Worm (Caenorhabditis elegans) whole organism, L2 larva: ENCODE measurements around the gene swt-2.
A peak's percentile ranks its signal among the peaks of the same experiment; 100 is the strongest.

Source experiments
- Y55F3AM.14 ChIP-seq: fragments of 200-800 bp; sonication (Bioruptor generic); optimal IDR thresholded peaks from 2 replicates; lab custom pipeline; 2018; ENCODE audit warnings: mild to moderate bottlenecking, missing genetic modification characterization, missing compliant biosample characterization
- ZK546.5 ChIP-seq: sonication (generic microtip); optimal IDR thresholded peaks from 2 replicates; lab custom pipeline; 2017; ENCODE audit warnings: missing biosample characterization, missing genetic modification characterization
- alr-1 ChIP-seq: fragments of 150-350 bp; optimal IDR thresholded peaks from 2 replicates; lab custom pipeline; 2014; ENCODE audit warnings: missing biosample characterization, missing genetic modification characterization
- aly-2 ChIP-seq: fragments of 150-350 bp; optimal IDR thresholded peaks from 2 replicates; lab custom pipeline; 2014; ENCODE audit warnings: missing biosample characterization, missing genetic modification characterization
- blmp-1 ChIP-seq: sonication (generic microtip); optimal IDR thresholded peaks from 2 replicates; lab custom pipeline; 2017; ENCODE audit warnings: missing genetic modification characterization, mild to moderate bottlenecking, missing compliant biosample characterization, antibody characterized with exemption, moderate library complexity; ENCODE audit not compliant: insufficient read depth
- ceh-82 ChIP-seq: fragments of 150-350 bp; optimal IDR thresholded peaks from 2 replicates; lab custom pipeline; 2014; ENCODE audit warnings: missing biosample characterization, missing genetic modification characterization
- egl-27 ChIP-seq: sonication (generic microtip); optimal IDR thresholded peaks from 3 replicates; lab custom pipeline; 2017; ENCODE audit warnings: missing biosample characterization, missing genetic modification reagents, missing genetic modification characterization
- elt-1 ChIP-seq: fragments of 150-350 bp; optimal IDR thresholded peaks from 2 replicates; lab custom pipeline; 2014; ENCODE audit warnings: missing biosample characterization, missing genetic modification characterization
- elt-3 ChIP-seq: sonication (generic microtip); optimal IDR thresholded peaks from 2 replicates; lab custom pipeline; 2017; ENCODE audit warnings: missing biosample characterization, missing genetic modification characterization
- fos-1 ChIP-seq: fragments of 150-350 bp; optimal IDR thresholded peaks from 2 replicates; lab custom pipeline; 2014; ENCODE audit warnings: missing biosample characterization, missing genetic modification characterization
- lin-11 ChIP-seq: fragments of 150-350 bp; sonication (generic microtip); optimal IDR thresholded peaks from 2 replicates; lab custom pipeline; 2014; ENCODE audit warnings: missing biosample characterization, missing genetic modification characterization, inconsistent platforms, mixed read lengths
- lin-13 ChIP-seq: fragments of 150-350 bp; optimal IDR thresholded peaks from 2 replicates; lab custom pipeline; 2014; ENCODE audit warnings: missing biosample characterization, missing genetic modification reagents, missing genetic modification characterization
- lin-39 ChIP-seq: fragments of 150-350 bp; optimal IDR thresholded peaks from 2 replicates; lab custom pipeline; 2014; ENCODE audit warnings: missing biosample characterization, missing genetic modification reagents, missing genetic modification characterization
- lsy-2 ChIP-seq, 2 experiments: fragments of 150-350 bp in 1 of 2; sonication (generic microtip) in 1 of 2; optimal IDR thresholded peaks; 2 replicates each; lab custom pipeline; 2014 to 2017; ENCODE audit warnings: missing biosample characterization in 2 of 2, missing genetic modification characterization in 2 of 2
- mab-5 ChIP-seq: fragments of 150-350 bp; optimal IDR thresholded peaks from 2 replicates; lab custom pipeline; 2014; ENCODE audit warnings: missing biosample characterization, missing genetic modification characterization
- mdl-1 ChIP-seq, 2 experiments: fragments of 150-350 bp in 1 of 2; sonication (generic microtip) in 1 of 2; optimal IDR thresholded peaks; 2 replicates each; lab custom pipeline; 2017; ENCODE audit warnings: missing biosample characterization in 2 of 2, missing genetic modification characterization in 2 of 2
- nhr-10 ChIP-seq: sonication (generic microtip); optimal IDR thresholded peaks from 2 replicates; lab custom pipeline; 2017; ENCODE audit warnings: missing biosample characterization, missing genetic modification characterization
- nhr-11 ChIP-seq: fragments of 150-350 bp; optimal IDR thresholded peaks from 2 replicates; lab custom pipeline; 2014; ENCODE audit warnings: missing biosample characterization, missing genetic modification characterization
- nhr-12 ChIP-seq: fragments of 150-350 bp; optimal IDR thresholded peaks from 2 replicates; lab custom pipeline; 2014; ENCODE audit warnings: missing biosample characterization, missing genetic modification characterization
- nhr-21 ChIP-seq: fragments of 150-350 bp; optimal IDR thresholded peaks from 2 replicates; lab custom pipeline; 2014; ENCODE audit warnings: missing biosample characterization, missing genetic modification characterization
- nhr-23 ChIP-seq: fragments of 150-350 bp; optimal IDR thresholded peaks from 2 replicates; lab custom pipeline; 2014; ENCODE audit warnings: missing biosample characterization, missing genetic modification reagents, missing genetic modification characterization
- nhr-237 ChIP-seq: fragments of 150-350 bp; optimal IDR thresholded peaks from 2 replicates; lab custom pipeline; 2014; ENCODE audit warnings: missing biosample characterization, missing genetic modification characterization
- nhr-25 ChIP-seq: fragments of 150-350 bp; sonication (generic microtip); optimal IDR thresholded peaks from 3 replicates; lab custom pipeline; 2014; ENCODE audit warnings: missing biosample characterization, missing genetic modification characterization
- nhr-77 ChIP-seq: fragments of 150-350 bp; optimal IDR thresholded peaks from 2 replicates; lab custom pipeline; 2014; ENCODE audit warnings: missing biosample characterization, missing genetic modification characterization
- peb-1 ChIP-seq: fragments of 150-350 bp; optimal IDR thresholded peaks from 2 replicates; lab custom pipeline; 2014; ENCODE audit warnings: missing biosample characterization, missing genetic modification characterization
- sem-4 ChIP-seq: fragments of 150-350 bp; optimal IDR thresholded peaks from 2 replicates; lab custom pipeline; 2014; ENCODE audit warnings: missing biosample characterization, missing genetic modification reagents, missing genetic modification characterization
- sma-9 ChIP-seq, 2 experiments: fragments of 150-350 bp in 1 of 2; sonication (generic microtip) in 1 of 2; optimal IDR thresholded peaks; 2 replicates each; lab custom pipeline; 2014 to 2016; ENCODE audit warnings: missing genetic modification characterization in 2 of 2, mild to moderate bottlenecking in 1 of 2, missing biosample characterization in 1 of 2, missing compliant biosample characterization in 1 of 2, missing genetic modification reagents in 1 of 2, moderate library complexity in 1 of 2
- snpc-4 ChIP-seq: fragments of 150-350 bp; optimal IDR thresholded peaks from 2 replicates; lab custom pipeline; 2014; ENCODE audit warnings: missing biosample characterization, missing genetic modification characterization
- unc-55 ChIP-seq: fragments of 150-350 bp; sonication (generic microtip); optimal IDR thresholded peaks from 3 replicates; lab custom pipeline; 2014; ENCODE audit warnings: missing biosample characterization, missing genetic modification reagents, missing genetic modification characterization
- zag-1 ChIP-seq: fragments of 150-350 bp; optimal IDR thresholded peaks from 2 replicates; lab custom pipeline; 2014; ENCODE audit warnings: missing biosample characterization, missing genetic modification characterization
- ztf-1 ChIP-seq: fragments of 200-800 bp; sonication (Bioruptor generic); conservative IDR thresholded peaks from 2 replicates; pipeline ENCODE4 v1.3.6; 2022; ENCODE audit warnings: missing genetic modification characterization, missing compliant biosample characterization
- ztf-4 ChIP-seq: fragments of 150-350 bp; optimal IDR thresholded peaks from 2 replicates; lab custom pipeline; 2014; ENCODE audit warnings: missing biosample characterization, missing genetic modification characterization

The swt-2 gene

ce11 chrV:7492924-7493323 is 37.0 kb upstream of the swt-2 start, which contains the start of gene srbc-10:
Gene srbc-10, minus strand, starts transcription at chrV:7493024.
- TF ChIP-seq nhr-23 (tag; lab: Kevin White, UChicago), result no peak
- TF ChIP-seq mdl-1 (tag; optimal IDR thresholded peaks at IDR 0.05; lab: Kevin White, UChicago), result no peak
- TF ChIP-seq elt-3 (tag; lab: Kevin White, UChicago), result no peak
- no peak for TF ChIP-seq aly-2 (tag; lab: Kevin White, UChicago)

ce11 chrV:7495189-7495588 is 34.8 kb upstream of the swt-2 start, which contains the start of gene srbc-11:
Gene srbc-11, minus strand, starts transcription at chrV:7495289.
- TF ChIP-seq lsy-2 (tag; optimal IDR thresholded peaks at IDR 0.05; lab: Kevin White, UChicago) (no peak), blmp-1 (no peak), nhr-237 (tag; lab: Kevin White, UChicago) (no peak), nhr-10 (tag; lab: Kevin White, UChicago) (no peak)

ce11 chrV:7497440-7497839 is 32.5 kb upstream of the swt-2 start, which contains the start of gene srh-79:
Gene srh-79, plus strand, starts transcription at chrV:7497740.
- TF ChIP-seq ztf-4 (tag; lab: Kevin White, UChicago), result no peak

- TF ChIP-seq Y55F3AM.14 (GFP tag; lab: Kevin White, UChicago), result no peak
Measured at ce11 chrV:7501194-7501593, 28.7 kb upstream of the swt-2 start.

- TF ChIP-seq ZK546.5 (tag; lab: Kevin White, UChicago), result no peak
- TF ChIP-seq nhr-77, result no peak
- TF ChIP-seq nhr-21, result no peak
- no peak for TF ChIP-seq egl-27 (tag; lab: Kevin White, UChicago)
- no peak for TF ChIP-seq lin-39 (tag; lab: Kevin White, UChicago)
- no peak for TF ChIP-seq blmp-1
- TF ChIP-seq lin-13 (GFP tag; lab: Kevin White, UChicago), result no peak
- no peak for TF ChIP-seq lin-11
- no peak for TF ChIP-seq mab-5 (tag; lab: Kevin White, UChicago)
- no peak for TF ChIP-seq zag-1 (tag; lab: Kevin White, UChicago)
- no peak for TF ChIP-seq snpc-4 (tag; lab: Kevin White, UChicago)
- no peak for TF ChIP-seq elt-1 (tag; lab: Kevin White, UChicago)
- no peak for TF ChIP-seq alr-1
- TF ChIP-seq sem-4 (tag; lab: Kevin White, UChicago), result no peak
- TF ChIP-seq nhr-11 (tag; lab: Kevin White, UChicago), result no peak
- TF ChIP-seq unc-55 (GFP tag; lab: Kevin White, UChicago), result no peak
- TF ChIP-seq ceh-82 (tag; lab: Kevin White, UChicago), result no peak
- no peak for TF ChIP-seq nhr-25 (tag; lab: Kevin White, UChicago)
- TF ChIP-seq fos-1 (tag; lab: Kevin White, UChicago), result no peak
Measured at ce11 chrV:7504271-7504670, 25.7 kb upstream of the swt-2 start, which contains the start of gene srh-229. Gene srh-229, minus strand, starts transcription at chrV:7504371.

ce11 chrV:7506207-7506606 is 23.7 kb upstream of the swt-2 start:
- no peak for TF ChIP-seq alr-1
- peak; percentile 34 for TF ChIP-seq sma-9 (GFP tag; optimal IDR thresholded peaks at IDR 0.05; lab: Kevin White, UChicago)
- no peak for TF ChIP-seq sma-9 (tag; optimal IDR thresholded peaks at IDR 0.05; lab: Kevin White, UChicago)
- TF ChIP-seq nhr-12 (tag; lab: Kevin White, UChicago), result no peak
- no peak for TF ChIP-seq ztf-1 (GFP tag; lab: Robert Waterston, UW)
- TF ChIP-seq nhr-21, result peak; percentile 10

- TF ChIP-seq peb-1 (tag; lab: Kevin White, UChicago) (no peak), sma-9 (GFP tag; optimal IDR thresholded peaks at IDR 0.05; lab: Kevin White, UChicago) (peak; percentile 1), sma-9 (tag; optimal IDR thresholded peaks at IDR 0.05; lab: Kevin White, UChicago) (no peak)
- TF ChIP-seq, all 48 proteins: peak for 1
Measured at ce11 chrV:7508566-7509044, 21.3 kb upstream of the swt-2 start, which contains the start of the genes str-31 and nhr-172. Gene str-31, minus strand, starts transcription at chrV:7508666. Gene nhr-172, plus strand, starts transcription at chrV:7508994.
